Worm (Caenorhabditis elegans) whole organism, midembryonic: Measurements from ENCODE around the gene ltd-1.

Experiments
- T22C8.4 ChIP-seq: fragments of 200-800 bp; sonication (Bioruptor generic); IDR thresholded peaks from 2 replicates; pipeline ENCODE4 v1.3.6; 2022; ENCODE audit warnings: missing genetic modification characterization, missing compliant biosample characterization
- cog-1 ChIP-seq: sonication (generic microtip); optimal IDR thresholded peaks from 2 replicates; lab custom pipeline; 2016; ENCODE audit warnings: missing genetic modification characterization, missing compliant biosample characterization
- flt-1 ChIP-seq: fragments of 200-800 bp; sonication (Bioruptor generic); IDR thresholded peaks from 2 replicates; pipeline ENCODE4 v1.3.6; 2022; ENCODE audit warnings: missing genetic modification characterization, missing compliant biosample characterization
- klf-2 ChIP-seq: fragments of 200-800 bp; sonication (Bioruptor generic); conservative IDR thresholded peaks from 2 replicates; pipeline ENCODE4 v1.3.6; 2022; ENCODE audit warnings: missing genetic modification reagents, missing genetic modification characterization, missing compliant biosample characterization
- med-1 ChIP-seq: sonication (generic microtip); optimal IDR thresholded peaks from 2 replicates; lab custom pipeline; 2017; ENCODE audit warnings: missing genetic modification characterization, mild to moderate bottlenecking, missing compliant biosample characterization, antibody characterized with exemption, missing genetic modification reagents; ENCODE audit not compliant: insufficient read depth
- ref-1 ChIP-seq: fragments of 200-800 bp; sonication (Bioruptor generic); conservative IDR thresholded peaks from 2 replicates; pipeline ENCODE4 v1.3.6; 2022; ENCODE audit warnings: missing genetic modification reagents, missing genetic modification characterization, missing compliant biosample characterization
- tab-1 ChIP-seq: fragments of 200-800 bp; sonication (Bioruptor generic); IDR thresholded peaks from 2 replicates; pipeline ENCODE4 v1.3.6; 2022; ENCODE audit warnings: missing genetic modification characterization, missing compliant biosample characterization
- ztf-23 ChIP-seq: fragments of 200-800 bp; sonication (Bioruptor generic); IDR thresholded peaks from 2 replicates; pipeline ENCODE4 v1.3.6; 2022; ENCODE audit warnings: missing genetic modification reagents, missing genetic modification characterization, missing compliant biosample characterization
- ztf-29 ChIP-seq: fragments of 200-800 bp; sonication (Bioruptor generic); IDR thresholded peaks from 2 replicates; pipeline ENCODE4 v1.3.6; 2022; ENCODE audit warnings: missing genetic modification reagents, missing genetic modification characterization, missing compliant biosample characterization

The ltd-1 gene

ce11 chrII:8058769-8059168 is 33.8 kb downstream of the ltd-1 start, which contains the start of gene T05H10.8:
Gene T05H10.8, plus strand, starts transcription at chrII:8059069.
- TF ChIP-seq flt-1 (GFP tag; lab: Robert Waterston, UW): no peak
- no peak for TF ChIP-seq ref-1 (GFP tag; lab: Robert Waterston, UW)
- no peak for TF ChIP-seq ztf-29
- no peak for TF ChIP-seq ztf-23 (GFP tag; lab: Robert Waterston, UW)
- TF ChIP-seq med-1: no peak
- no peak for TF ChIP-seq tab-1 (GFP tag; lab: Robert Waterston, UW)
- TF ChIP-seq cog-1 (tag; lab: Kevin White, UChicago): no peak
- no peak for TF ChIP-seq klf-2 (GFP tag; lab: Robert Waterston, UW)
- no peak for TF ChIP-seq T22C8.4

ce11 chrII:8057911-8058310 is 34.6 kb downstream of the ltd-1 start:
- TF ChIP-seq T22C8.4 (no peak), klf-2 (GFP tag; lab: Robert Waterston, UW) (no peak), ztf-29 (no peak), ref-1 (GFP tag; lab: Robert Waterston, UW) (no peak), ztf-23 (GFP tag; lab: Robert Waterston, UW) (no peak), tab-1 (GFP tag; lab: Robert Waterston, UW) (no peak), cog-1 (tag; lab: Kevin White, UChicago) (no peak), flt-1 (GFP tag; lab: Robert Waterston, UW) (no peak), med-1 (no peak)

DNA sequence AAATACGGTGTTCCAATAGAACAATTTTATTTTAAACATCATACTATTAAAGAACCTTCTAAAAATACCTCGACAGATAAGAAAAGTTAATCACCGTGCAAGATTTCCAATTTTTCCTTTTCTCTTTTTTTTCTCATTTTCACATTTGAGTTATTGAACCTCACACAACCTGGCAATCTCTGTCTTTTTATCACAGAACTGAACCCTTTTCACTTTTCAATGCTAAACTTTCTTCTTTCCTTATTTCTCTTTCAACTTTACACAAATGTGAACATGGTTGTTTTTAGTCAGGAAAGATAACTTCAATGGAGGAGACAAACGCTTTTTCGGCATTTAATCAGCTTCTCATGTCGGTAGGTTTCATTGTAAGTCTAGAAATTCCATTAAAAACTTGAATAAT is 39.7 kb downstream of the ltd-1 start, which contains the start of gene T05H10.4:
Gene T05H10.4, plus strand, starts transcription at position 301 of the 400 bp plus-strand sequence.
- no peak for TF ChIP-seq klf-2 (GFP tag; lab: Robert Waterston, UW)
- TF ChIP-seq tab-1 (GFP tag; lab: Robert Waterston, UW): no peak
- TF ChIP-seq flt-1 (GFP tag; lab: Robert Waterston, UW): no peak
- TF ChIP-seq ztf-29: no peak
- no peak for TF ChIP-seq ztf-23 (GFP tag; lab: Robert Waterston, UW)
- no peak for TF ChIP-seq ref-1 (GFP tag; lab: Robert Waterston, UW)
- TF ChIP-seq med-1: no peak
- TF ChIP-seq cog-1 (tag; lab: Kevin White, UChicago): no peak
- no peak for TF ChIP-seq T22C8.4

DNA sequence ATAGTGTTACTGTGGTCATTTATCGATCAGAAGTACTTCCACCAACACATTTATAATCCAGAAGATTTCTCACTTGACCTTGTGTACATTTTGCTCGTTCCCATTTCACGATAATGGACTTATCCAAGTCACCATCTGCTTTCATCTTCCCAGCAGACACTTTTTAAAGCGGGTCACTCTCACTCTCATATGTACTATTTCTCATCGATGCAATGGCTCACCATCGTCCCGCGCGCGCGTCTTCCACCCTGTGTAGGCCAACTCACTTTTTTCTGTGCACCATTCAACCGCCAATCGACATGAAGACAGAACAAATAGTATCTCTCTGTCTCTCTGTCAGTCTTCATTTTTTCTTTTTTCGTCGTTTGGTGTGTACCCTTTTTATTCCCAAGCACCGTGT is 40.4 kb downstream of the ltd-1 start:
- no peak for TF ChIP-seq med-1
- no peak for TF ChIP-seq tab-1 (GFP tag; lab: Robert Waterston, UW)
- TF ChIP-seq klf-2 (GFP tag; lab: Robert Waterston, UW): no peak
- TF ChIP-seq flt-1 (GFP tag; lab: Robert Waterston, UW): no peak
- no peak for TF ChIP-seq T22C8.4
- no peak for TF ChIP-seq ztf-29
- no peak for TF ChIP-seq cog-1 (tag; lab: Kevin White, UChicago)
- no peak for TF ChIP-seq ref-1 (GFP tag; lab: Robert Waterston, UW)
- no peak for TF ChIP-seq ztf-23 (GFP tag; lab: Robert Waterston, UW)

ce11 chrII:8051330-8051729 is 41.2 kb downstream of the ltd-1 start:
- TF ChIP-seq flt-1 (GFP tag; lab: Robert Waterston, UW): no peak
- TF ChIP-seq tab-1 (GFP tag; lab: Robert Waterston, UW): no peak
- no peak for TF ChIP-seq med-1
- TF ChIP-seq ztf-29: no peak
- no peak for TF ChIP-seq klf-2 (GFP tag; lab: Robert Waterston, UW)
- TF ChIP-seq T22C8.4: no peak
- TF ChIP-seq ztf-23 (GFP tag; lab: Robert Waterston, UW): no peak
- no peak for TF ChIP-seq ref-1 (GFP tag; lab: Robert Waterston, UW)
- no peak for TF ChIP-seq cog-1 (tag; lab: Kevin White, UChicago)

- TF ChIP-seq ztf-29 (no peak), T22C8.4 (no peak), ztf-23 (GFP tag; lab: Robert Waterston, UW) (no peak), klf-2 (GFP tag; lab: Robert Waterston, UW) (no peak), tab-1 (GFP tag; lab: Robert Waterston, UW) (no peak), ref-1 (GFP tag; lab: Robert Waterston, UW) (no peak), cog-1 (tag; lab: Kevin White, UChicago) (no peak), med-1 (no peak), flt-1 (GFP tag; lab: Robert Waterston, UW) (no peak)
These were observed 42.1 kb downstream of the ltd-1 start, which contains the start of gene mtre-1 for ce11 chrII:8050477-8050876. Gene mtre-1, minus strand, starts transcription at chrII:8050577.

DNA sequence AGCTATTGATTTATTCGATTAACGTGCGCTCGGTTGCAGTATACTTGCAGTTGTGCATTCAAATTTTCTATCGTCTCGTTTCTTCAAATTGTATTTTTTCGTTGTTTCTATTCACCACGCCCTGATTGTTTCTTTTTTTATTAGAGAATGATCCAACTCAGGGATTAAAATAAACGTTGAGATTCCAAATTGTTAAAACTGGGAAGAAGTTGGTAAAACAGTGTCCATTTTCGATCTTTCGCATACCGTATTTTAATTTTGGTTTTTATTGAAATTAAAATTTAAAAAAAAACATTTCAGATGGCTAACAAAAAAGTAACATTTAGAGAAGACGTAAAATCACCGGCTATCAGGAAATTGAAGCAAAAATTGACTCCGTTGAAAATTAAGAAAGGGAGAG is 45.3 kb downstream of the ltd-1 start, which contains the start of gene apn-1:
Gene apn-1, plus strand, starts transcription at position 301 of the 400 bp plus-strand sequence.
- no peak for TF ChIP-seq T22C8.4
- no peak for TF ChIP-seq ztf-29
- no peak for TF ChIP-seq ztf-23 (GFP tag; lab: Robert Waterston, UW)
- no peak for TF ChIP-seq ref-1 (GFP tag; lab: Robert Waterston, UW)
- no peak for TF ChIP-seq flt-1 (GFP tag; lab: Robert Waterston, UW)
- TF ChIP-seq tab-1 (GFP tag; lab: Robert Waterston, UW): no peak
- no peak for TF ChIP-seq med-1
- TF ChIP-seq cog-1 (tag; lab: Kevin White, UChicago): no peak
- no peak for TF ChIP-seq klf-2 (GFP tag; lab: Robert Waterston, UW)

DNA sequence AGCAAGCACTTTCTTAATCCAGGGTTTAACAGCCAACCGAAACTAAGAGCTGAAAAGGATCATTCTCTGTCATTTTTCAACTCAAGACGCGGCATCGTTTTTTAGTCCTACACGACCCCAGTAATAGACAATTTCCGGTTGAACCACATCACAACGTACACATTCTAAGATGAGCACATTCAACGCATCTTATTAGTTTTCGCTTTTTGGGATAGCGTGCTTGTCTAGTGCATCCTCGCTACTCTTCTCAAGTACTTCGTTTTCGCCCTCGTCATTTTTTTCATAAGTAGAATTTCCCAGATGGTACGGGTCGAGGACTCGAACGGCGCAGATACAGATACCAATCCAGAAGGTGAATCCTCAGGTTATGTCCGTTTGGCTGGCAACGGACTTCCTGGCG is 50.3 kb downstream of the ltd-1 start, which contains the start of gene T05H10.1:
Gene T05H10.1, plus strand, starts transcription at position 301 of the 400 bp plus-strand sequence.
- TF ChIP-seq med-1 (no peak), tab-1 (GFP tag; lab: Robert Waterston, UW) (no peak)

- no peak for TF ChIP-seq ztf-29
- TF ChIP-seq T22C8.4: no peak
- TF ChIP-seq cog-1 (tag; lab: Kevin White, UChicago): no peak
- TF ChIP-seq ztf-23 (GFP tag; lab: Robert Waterston, UW): no peak
- TF ChIP-seq med-1: no peak
- TF ChIP-seq ref-1 (GFP tag; lab: Robert Waterston, UW): no peak
These were observed 50.9 kb downstream of the ltd-1 start for ce11 chrII:8041642-8042041.

DNA sequence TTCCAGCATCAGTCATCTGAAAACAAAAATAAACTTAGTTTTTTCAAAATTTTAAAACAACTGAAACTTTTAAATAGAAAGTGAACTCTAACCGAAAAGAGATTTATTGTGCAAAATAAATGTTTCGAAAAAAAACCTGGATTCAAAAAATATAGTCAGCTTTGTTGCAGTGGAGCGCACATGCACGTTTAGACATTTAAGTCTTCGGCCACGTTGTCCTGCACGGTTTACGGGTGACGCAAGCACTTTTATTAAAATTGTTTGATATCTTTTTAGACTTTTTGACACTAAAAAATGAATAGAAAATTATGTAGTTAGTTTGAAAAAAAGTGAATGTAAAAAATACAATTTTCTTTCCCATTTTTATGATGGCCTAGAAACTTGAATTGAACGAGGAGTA is 53.1 kb downstream of the ltd-1 start, which contains the start of the genes ubh-4 and algn-6:
Gene ubh-4, minus strand, starts transcription at position 182 of the 400 bp plus-strand sequence.
Gene algn-6, plus strand, starts transcription at position 387 of the 400 bp plus-strand sequence.
- TF ChIP-seq ztf-29 (no peak), ztf-23 (GFP tag; lab: Robert Waterston, UW) (no peak), ref-1 (GFP tag; lab: Robert Waterston, UW) (no peak), med-1 (no peak), T22C8.4 (no peak), tab-1 (GFP tag; lab: Robert Waterston, UW) (no peak), cog-1 (tag; lab: Kevin White, UChicago) (no peak), klf-2 (GFP tag; lab: Robert Waterston, UW) (no peak), flt-1 (GFP tag; lab: Robert Waterston, UW) (no peak)
